Worm (Caenorhabditis elegans) whole organism, midembryonic: ENCODE results near the gene cif-1.
"Not testable (repeated sequence)": the region's sequence is repeated elsewhere in the genome, so short reads cannot be mapped to it uniquely, and the experiment has no call there.

Source experiments
- T22C8.4 ChIP-seq: fragments of 200-800 bp; sonication (Bioruptor generic); IDR thresholded peaks from 2 replicates; pipeline ENCODE4 v1.3.6; 2022; ENCODE audit warnings: missing genetic modification characterization, missing compliant biosample characterization
- cog-1 ChIP-seq: sonication (generic microtip); optimal IDR thresholded peaks from 2 replicates; lab custom pipeline; 2016; ENCODE audit warnings: missing genetic modification characterization, missing compliant biosample characterization
- flt-1 ChIP-seq: fragments of 200-800 bp; sonication (Bioruptor generic); IDR thresholded peaks from 2 replicates; pipeline ENCODE4 v1.3.6; 2022; ENCODE audit warnings: missing genetic modification characterization, missing compliant biosample characterization
- klf-2 ChIP-seq: fragments of 200-800 bp; sonication (Bioruptor generic); conservative IDR thresholded peaks from 2 replicates; pipeline ENCODE4 v1.3.6; 2022; ENCODE audit warnings: missing genetic modification reagents, missing genetic modification characterization, missing compliant biosample characterization
- med-1 ChIP-seq: sonication (generic microtip); optimal IDR thresholded peaks from 2 replicates; lab custom pipeline; 2017; ENCODE audit warnings: missing genetic modification characterization, mild to moderate bottlenecking, missing compliant biosample characterization, antibody characterized with exemption, missing genetic modification reagents; ENCODE audit not compliant: insufficient read depth
- ref-1 ChIP-seq: fragments of 200-800 bp; sonication (Bioruptor generic); conservative IDR thresholded peaks from 2 replicates; pipeline ENCODE4 v1.3.6; 2022; ENCODE audit warnings: missing genetic modification reagents, missing genetic modification characterization, missing compliant biosample characterization
- tab-1 ChIP-seq: fragments of 200-800 bp; sonication (Bioruptor generic); IDR thresholded peaks from 2 replicates; pipeline ENCODE4 v1.3.6; 2022; ENCODE audit warnings: missing genetic modification characterization, missing compliant biosample characterization
- ztf-29 ChIP-seq: fragments of 200-800 bp; sonication (Bioruptor generic); IDR thresholded peaks from 2 replicates; pipeline ENCODE4 v1.3.6; 2022; ENCODE audit warnings: missing genetic modification reagents, missing genetic modification characterization, missing compliant biosample characterization

DNA sequence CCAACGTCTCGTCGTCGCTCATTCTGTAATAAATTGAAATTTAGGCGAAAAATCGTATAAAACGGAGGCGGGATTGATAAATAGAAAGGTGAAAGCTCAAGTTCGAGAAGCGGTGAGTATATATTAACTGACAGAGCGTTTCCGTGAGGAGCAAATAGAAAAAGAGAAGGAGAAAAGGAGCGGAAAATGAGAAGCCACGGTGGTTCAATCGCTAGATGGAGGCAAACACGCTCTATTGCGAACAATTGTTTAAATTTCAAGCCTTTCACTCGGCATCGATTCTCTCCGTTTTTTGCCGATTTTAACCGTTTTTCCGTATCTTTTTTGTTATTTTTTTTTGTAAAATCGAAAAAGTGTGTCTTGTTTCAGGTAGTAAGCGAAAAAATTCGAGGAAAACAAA lies 5.2 kb upstream of the cif-1 start, which contains the start of gene miro-1:
- TF ChIP-seq flt-1; ref-1; tab-1 (GFP tag; lab: Robert Waterston, UW); klf-2 (GFP tag; lab: Robert Waterston, UW); med-1; cog-1 (tag; lab: Kevin White, UChicago); T22C8.4 (GFP tag; lab: Robert Waterston, UW); ztf-29 (GFP tag; lab: Robert Waterston, UW): not testable (repeated sequence)
